Worm (Caenorhabditis elegans) whole organism, mixed stage, embryonic: ENCODE results near the gene clc-4.

Source experiments
- M03D4.4 ChIP-seq: sonication (generic microtip); optimal IDR thresholded peaks from 2 replicates; lab custom pipeline; 2017; ENCODE audit warnings: mild to moderate bottlenecking, missing genetic modification characterization, missing compliant biosample characterization
- blmp-1 ChIP-seq: fragments of 150-350 bp; optimal IDR thresholded peaks from 2 replicates; lab custom pipeline; 2014; ENCODE audit warnings: missing biosample characterization, missing genetic modification characterization
- nhr-237 ChIP-seq: fragments of 150-350 bp; optimal IDR thresholded peaks from 2 replicates; lab custom pipeline; 2014; ENCODE audit warnings: missing biosample characterization, missing genetic modification characterization
- nhr-76 ChIP-seq: sonication (generic microtip); optimal IDR thresholded peaks from 2 replicates; lab custom pipeline; 2017; ENCODE audit warnings: missing biosample characterization, missing genetic modification characterization
- pha-4 ChIP-seq: fragments of 150-350 bp; optimal IDR thresholded peaks from 2 replicates; lab custom pipeline; 2018; ENCODE audit warnings: missing biosample characterization, missing genetic modification reagents, missing genetic modification characterization
- sptf-1 ChIP-seq: sonication (generic microtip); optimal IDR thresholded peaks from 2 replicates; lab custom pipeline; 2017; ENCODE audit warnings: mild to moderate bottlenecking, missing genetic modification characterization, moderate library complexity, missing compliant biosample characterization
- unc-39 ChIP-seq: fragments of 150-350 bp; optimal IDR thresholded peaks from 2 replicates; lab custom pipeline; 2014; ENCODE audit warnings: missing biosample characterization, missing genetic modification characterization
- unc-62 ChIP-seq: fragments of 150-350 bp; optimal IDR thresholded peaks from 2 replicates; lab custom pipeline; 2014; ENCODE audit warnings: missing biosample characterization, missing genetic modification reagents, missing genetic modification characterization
- ztf-11 ChIP-seq: fragments of 150-350 bp; optimal IDR thresholded peaks from 2 replicates; lab custom pipeline; 2014; ENCODE audit warnings: missing biosample characterization, missing genetic modification characterization

DNA sequence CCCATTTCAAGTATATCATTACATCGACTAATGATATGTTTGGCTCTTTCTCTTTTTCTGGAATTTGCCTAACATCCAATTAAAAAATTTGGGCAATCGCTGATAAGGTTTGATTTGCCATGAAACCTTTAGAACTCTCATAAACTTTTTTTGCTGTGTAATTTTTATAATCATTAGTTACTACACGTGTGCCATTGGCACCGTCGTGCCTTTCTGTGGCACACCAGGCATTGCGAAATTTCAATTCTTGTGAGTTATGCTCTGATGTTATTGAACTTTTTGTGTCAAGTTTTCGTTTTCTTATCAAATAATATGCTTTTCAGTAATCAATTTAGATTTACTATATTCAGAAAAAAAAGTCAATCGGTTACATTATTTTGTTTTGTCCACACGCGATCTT, 22.8 kb downstream of the clc-4 start:
- TF ChIP-seq ztf-11: no peak
- TF ChIP-seq pha-4 (tag; lab: Kevin White, UChicago): no peak
- TF ChIP-seq nhr-237 (tag; lab: Kevin White, UChicago): no peak
- TF ChIP-seq M03D4.4 (tag; lab: Kevin White, UChicago): no peak
- TF ChIP-seq blmp-1 (tag; lab: Kevin White, UChicago): no peak
- no peak for TF ChIP-seq unc-62 (GFP tag; lab: Kevin White, UChicago)
- TF ChIP-seq sptf-1 (tag; lab: Kevin White, UChicago): no peak
- no peak for TF ChIP-seq nhr-76 (tag; lab: Kevin White, UChicago)
- TF ChIP-seq unc-39 (tag; lab: Kevin White, UChicago): no peak
